Worm (Caenorhabditis elegans): ENCODE results near the gene Y55B1BL.2.

Gene Y55B1BL.2

ce11 chrIII:402168-402813 lies at the start of gene Y55B1BL.2, which contains the start of gene Y55B1BL.1:
Gene Y55B1BL.2 (plus strand): TSS chrIII:402763.
Gene Y55B1BL.1 (plus strand): TSS chrIII:402384.
- TF ChIP-seq gmeb-2 (tag; optimal IDR thresholded peaks at IDR 0.05) (no peak), hlh-30 (tag; optimal IDR thresholded peaks at IDR 0.05; ENCODE audit: insufficient read depth) (peak; percentile 45), Y22D7AL.16 (tag; optimal IDR thresholded peaks at IDR 0.05) (no peak), zip-5 (tag; optimal IDR thresholded peaks at IDR 0.05) (no peak), K09A11.1 (tag; optimal IDR thresholded peaks at IDR 0.05; ENCODE audit: insufficient read depth) (no peak)

DNA sequence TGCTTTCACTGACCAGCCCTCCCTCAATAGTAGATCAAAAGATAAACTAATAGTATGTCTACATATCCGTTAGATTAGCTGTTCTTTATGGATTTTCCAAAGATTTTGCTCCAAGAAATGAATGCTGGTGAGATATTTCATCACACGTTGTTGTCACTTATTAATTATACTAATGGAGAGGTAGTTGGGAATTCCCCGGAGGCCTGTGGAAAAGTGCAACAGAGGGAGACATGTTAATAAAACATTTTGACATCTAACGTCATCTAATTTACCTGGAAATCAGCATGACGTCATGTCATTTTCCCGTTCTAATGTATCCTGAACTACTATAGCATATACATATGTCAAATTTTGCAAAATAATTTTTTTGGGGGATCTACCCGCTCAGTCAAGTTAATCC lies 49.6 kb upstream of the Y55B1BL.2 start:
- TF ChIP-seq nhr-11 (tag; optimal IDR thresholded peaks at IDR 0.05) (no peak), ceh-6 (GFP tag; optimal IDR thresholded peaks at IDR 0.05) (no peak), unc-55 (GFP tag; optimal IDR thresholded peaks at IDR 0.05) (no peak), pha-4 (tag; optimal IDR thresholded peaks at IDR 0.05) (no peak), ceh-22 (tag; optimal IDR thresholded peaks at IDR 0.05) (no peak), sox-2 (GFP tag; IDR thresholded peaks at IDR 0.05) (no peak), ceh-19 (GFP tag; optimal IDR thresholded peaks at IDR 0.05) (no peak), T23F11.4 (GFP tag; optimal IDR thresholded peaks at IDR 0.05) (no peak), nfya-1 (tag; optimal IDR thresholded peaks at IDR 0.05) (no peak), madf-2 (tag; optimal IDR thresholded peaks at IDR 0.05) (no peak), K02D7.2 (tag; optimal IDR thresholded peaks at IDR 0.05) (no peak), hlh-6 (tag; optimal IDR thresholded peaks at IDR 0.05) (no peak), ceh-31 (tag; optimal IDR thresholded peaks at IDR 0.05) (no peak), C38D4.7 (GFP tag; optimal IDR thresholded peaks at IDR 0.05) (no peak)

- TF ChIP-seq ceh-45 (GFP tag; IDR thresholded peaks at IDR 0.05) (no peak), madf-2 (tag; optimal IDR thresholded peaks at IDR 0.05) (no peak), ceh-14 (tag; optimal IDR thresholded peaks at IDR 0.05) (peak; percentile 80), T23F11.4 (GFP tag; optimal IDR thresholded peaks at IDR 0.05) (no peak), unc-3 (GFP tag; conservative IDR thresholded peaks at IDR 0.05) (no peak), unc-3 (tag; optimal IDR thresholded peaks at IDR 0.05) (no peak), elt-2 (tag; optimal IDR thresholded peaks at IDR 0.05) (peak; percentile 52), dmd-4 (tag; optimal IDR thresholded peaks at IDR 0.05; ENCODE audit: borderline replicate concordance) (no peak), pag-3 (tag; optimal IDR thresholded peaks at IDR 0.05; ENCODE audit: borderline replicate concordance) (no peak), ceh-24 (tag; optimal IDR thresholded peaks at IDR 0.05) (no peak), pat-9 (tag; optimal IDR thresholded peaks at IDR 0.05) (no peak), hlh-8 (tag; optimal IDR thresholded peaks at IDR 0.05) (peak; percentile 22), dve-1 (tag; optimal IDR thresholded peaks at IDR 0.05) (peak; percentile 2), syd-9 (tag; optimal IDR thresholded peaks at IDR 0.05) (peak; percentile 71), unc-55 (GFP tag; optimal IDR thresholded peaks at IDR 0.05) (peak; percentile 95), tbx-7 (tag; optimal IDR thresholded peaks at IDR 0.05) (no peak), K02D7.2 (tag; optimal IDR thresholded peaks at IDR 0.05) (no peak), ceh-48 (tag; optimal IDR thresholded peaks at IDR 0.05) (peak; percentile 97), ets-4 (tag; optimal IDR thresholded peaks at IDR 0.05) (peak; percentile 59), lim-6 (tag; optimal IDR thresholded peaks at IDR 0.05) (no peak), ref-2 (tag; optimal IDR thresholded peaks at IDR 0.05) (peak; percentile 78), pqm-1 (tag; optimal IDR thresholded peaks at IDR 0.05) (no peak), ceh-34 (tag; optimal IDR thresholded peaks at IDR 0.05) (peak; percentile 93), odd-2 (tag; optimal IDR thresholded peaks at IDR 0.05) (no peak), C08G9.2 (tag; optimal IDR thresholded peaks at IDR 0.05) (peak; percentile 45), ahr-1 (tag; optimal IDR thresholded peaks at IDR 0.05) (no peak), zip-5 (tag; optimal IDR thresholded peaks at IDR 0.05) (no peak), pha-2 (tag; optimal IDR thresholded peaks at IDR 0.05) (peak; percentile 54), fax-1 (tag; optimal IDR thresholded peaks at IDR 0.05) (no peak), eyg-1 (tag; optimal IDR thresholded peaks at IDR 0.05) (no peak), ceh-31 (tag; optimal IDR thresholded peaks at IDR 0.05) (peak; percentile 93), hlh-13 (GFP tag; optimal IDR thresholded peaks at IDR 0.05) (no peak), pax-1 (tag; optimal IDR thresholded peaks at IDR 0.05) (no peak)
These were observed 47.8 kb upstream of the Y55B1BL.2 start, which contains the start of gene gei-4 for ce11 chrIII:354545-355460. Gene gei-4 (minus strand): TSS chrIII:354800.
